Worm (Caenorhabditis elegans): ENCODE measurements around the gene inft-2.

DNA sequence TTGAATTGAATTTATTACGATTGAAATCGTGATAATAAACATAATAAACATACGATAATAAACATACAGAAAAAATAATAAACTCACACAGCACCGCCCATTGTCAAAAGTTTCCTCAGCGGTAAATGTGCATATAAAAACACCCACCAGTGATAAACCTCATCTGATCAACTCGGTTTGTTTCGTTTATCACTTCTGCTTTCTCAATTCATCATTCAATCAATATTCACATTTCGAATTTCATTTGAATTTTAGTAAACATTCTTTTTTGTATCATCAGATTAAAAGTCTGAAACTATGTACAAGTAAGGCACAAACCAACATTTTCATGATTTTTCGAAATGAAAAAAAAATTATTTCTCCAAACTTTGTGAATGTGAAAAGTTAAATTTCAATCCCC is 11.0 kb downstream of the inft-2 start, which contains the start of gene try-10:
- TF ChIP-seq nhr-12 (tag; optimal IDR thresholded peaks at IDR 0.05) (no peak), ztf-4 (tag; optimal IDR thresholded peaks at IDR 0.05) (no peak)

All from whole organism, L2 larva.